Worm (Caenorhabditis elegans): ENCODE measurements around the gene C41H7.2.

DNA sequence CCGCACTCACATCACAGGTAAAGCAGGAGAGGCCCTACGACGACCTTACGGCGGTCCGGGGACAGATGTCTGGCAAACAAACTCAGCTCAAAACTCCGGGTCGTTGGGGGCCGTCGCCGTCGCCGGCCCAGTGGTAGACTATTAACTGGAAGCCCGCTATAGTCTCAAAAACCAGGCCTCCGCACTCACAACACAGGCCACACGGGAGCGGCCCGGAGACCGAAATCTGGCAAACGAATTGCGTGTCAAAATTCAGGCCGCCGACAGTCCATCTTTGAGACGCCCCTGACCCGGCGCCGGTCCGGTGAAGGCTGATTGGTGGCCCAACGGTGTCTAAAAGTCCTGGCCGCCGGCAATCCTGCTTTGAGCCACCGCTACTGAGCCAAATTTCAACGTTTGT, 30.8 kb downstream of the C41H7.2 start:
- TF ChIP-seq tra-1 (GFP tag; IDR thresholded peaks at IDR 0.05): no peak
- no peak for TF ChIP-seq skn-1 (tag; optimal IDR thresholded peaks at IDR 0.05)
- TF ChIP-seq nhr-77 (tag; optimal IDR thresholded peaks at IDR 0.05): no peak
- TF ChIP-seq ama-1 (optimal IDR thresholded peaks at IDR 0.05): no peak
- no peak for TF ChIP-seq zfp-3 (GFP tag; conservative IDR thresholded peaks at IDR 0.05)
- TF ChIP-seq dve-1 (tag; optimal IDR thresholded peaks at IDR 0.05; ENCODE audit: insufficient read depth): no peak
- no peak for TF ChIP-seq ceh-20 (GFP tag; IDR thresholded peaks at IDR 0.05)
- no peak for TF ChIP-seq ztf-11 (tag; optimal IDR thresholded peaks at IDR 0.05)

Data from whole organism, L4 larva.